Worm (Caenorhabditis elegans) whole organism, late embryonic: ENCODE data around the gene B0336.7.

Experiments
- C08G9.2 ChIP-seq: sonication (generic microtip); optimal IDR thresholded peaks from 2 replicates; lab custom pipeline; 2016; ENCODE audit warnings: mild to moderate bottlenecking, missing genetic modification characterization, moderate library complexity, missing compliant biosample characterization
- ceh-14 ChIP-seq: sonication (generic microtip); optimal IDR thresholded peaks from 2 replicates; lab custom pipeline; 2016; ENCODE audit warnings: missing genotype, missing genetic modification characterization, missing compliant biosample characterization
- ceh-18 ChIP-seq: sonication (generic microtip); optimal IDR thresholded peaks from 2 replicates; lab custom pipeline; 2016; ENCODE audit warnings: missing genetic modification characterization, missing compliant biosample characterization
- ceh-22 ChIP-seq: sonication (generic microtip); optimal IDR thresholded peaks from 2 replicates; lab custom pipeline; 2017; ENCODE audit warnings: missing biosample characterization, missing genetic modification characterization
- ceh-31 ChIP-seq: sonication (generic microtip); optimal IDR thresholded peaks from 2 replicates; lab custom pipeline; 2016; ENCODE audit warnings: missing genetic modification characterization, missing compliant biosample characterization
- ceh-34 ChIP-seq: sonication (generic microtip); optimal IDR thresholded peaks from 2 replicates; lab custom pipeline; 2016; ENCODE audit warnings: mild to moderate bottlenecking, missing genetic modification characterization, missing compliant biosample characterization
- ceh-48 ChIP-seq: sonication (generic microtip); optimal IDR thresholded peaks from 2 replicates; lab custom pipeline; 2016; ENCODE audit warnings: missing genetic modification characterization, inconsistent platforms, missing compliant biosample characterization
- elt-2 ChIP-seq: sonication (generic microtip); optimal IDR thresholded peaks from 2 replicates; lab custom pipeline; 2016; ENCODE audit warnings: missing genetic modification reagents, missing genetic modification characterization, missing compliant biosample characterization
- ets-4 ChIP-seq: sonication (generic microtip); optimal IDR thresholded peaks from 2 replicates; lab custom pipeline; 2016; ENCODE audit warnings: missing genetic modification characterization, missing compliant biosample characterization
- fkh-10 ChIP-seq: fragments of 150-350 bp; optimal IDR thresholded peaks from 2 replicates; lab custom pipeline; 2014; ENCODE audit warnings: missing biosample characterization, missing genetic modification reagents, missing genetic modification characterization
- fkh-6 ChIP-seq: sonication (generic microtip); optimal IDR thresholded peaks from 2 replicates; lab custom pipeline; 2016; ENCODE audit warnings: missing genetic modification characterization, missing compliant biosample characterization
- hlh-13 ChIP-seq: fragments of 200-800 bp; sonication (Bioruptor generic); optimal IDR thresholded peaks from 2 replicates; lab custom pipeline; 2018; ENCODE audit warnings: mild to moderate bottlenecking, missing genetic modification characterization, missing compliant biosample characterization
- hlh-15 ChIP-seq: sonication (generic microtip); optimal IDR thresholded peaks from 2 replicates; lab custom pipeline; 2016; ENCODE audit warnings: missing genetic modification characterization, missing compliant biosample characterization
- hlh-30 ChIP-seq: sonication (generic microtip); optimal IDR thresholded peaks from 2 replicates; lab custom pipeline; 2017; ENCODE audit warnings: antibody characterized with exemption, missing genetic modification characterization, missing compliant biosample characterization; ENCODE audit not compliant: insufficient read depth
- hlh-8 ChIP-seq: sonication (generic microtip); optimal IDR thresholded peaks from 2 replicates; lab custom pipeline; 2016; ENCODE audit warnings: missing genotype, missing genetic modification characterization, missing compliant biosample characterization
- mec-3 ChIP-seq: sonication (generic microtip); optimal IDR thresholded peaks from 2 replicates; lab custom pipeline; 2016; ENCODE audit warnings: borderline replicate concordance, missing genetic modification characterization, missing compliant biosample characterization
- nfya-1 ChIP-seq: sonication (generic microtip); optimal IDR thresholded peaks from 2 replicates; lab custom pipeline; 2017; ENCODE audit warnings: missing genetic modification characterization, mild to moderate bottlenecking, missing compliant biosample characterization, antibody characterized with exemption, moderate library complexity
- nhr-11 ChIP-seq: fragments of 150-350 bp; optimal IDR thresholded peaks from 2 replicates; lab custom pipeline; 2014; ENCODE audit warnings: missing biosample characterization, missing genetic modification characterization
- nhr-232 ChIP-seq: sonication (generic microtip); optimal IDR thresholded peaks from 2 replicates; lab custom pipeline; 2016; ENCODE audit warnings: missing genetic modification characterization, missing compliant biosample characterization
- pha-2 ChIP-seq: sonication (generic microtip); optimal IDR thresholded peaks from 2 replicates; lab custom pipeline; 2017; ENCODE audit warnings: mild to moderate bottlenecking, missing genetic modification characterization, missing compliant biosample characterization
- pqm-1 ChIP-seq: sonication (generic microtip); optimal IDR thresholded peaks from 2 replicates; lab custom pipeline; 2016; ENCODE audit warnings: missing genetic modification characterization, missing compliant biosample characterization
- ref-2 ChIP-seq: sonication (generic microtip); optimal IDR thresholded peaks from 2 replicates; lab custom pipeline; 2016; ENCODE audit warnings: missing genetic modification characterization, missing compliant biosample characterization
- rnt-1 ChIP-seq: sonication (generic microtip); optimal IDR thresholded peaks from 2 replicates; lab custom pipeline; 2016; ENCODE audit warnings: missing genetic modification characterization, missing compliant biosample characterization
- sdc-2 ChIP-seq: sonication (generic microtip); optimal IDR thresholded peaks from 2 replicates; lab custom pipeline; 2016; ENCODE audit warnings: missing genotype, missing genetic modification characterization, missing compliant biosample characterization
- sox-2 ChIP-seq: fragments of 200-800 bp; sonication (Bioruptor generic); IDR thresholded peaks from 2 replicates; pipeline ENCODE4 v1.3.6; 2022; ENCODE audit warnings: missing genetic modification reagents, missing genetic modification characterization, missing compliant biosample characterization
- sox-4 ChIP-seq: sonication (generic microtip); optimal IDR thresholded peaks from 2 replicates; lab custom pipeline; 2017; ENCODE audit warnings: mild to moderate bottlenecking, missing genetic modification characterization, inconsistent platforms, missing compliant biosample characterization
- tbx-2 ChIP-seq: sonication (generic microtip); optimal IDR thresholded peaks from 2 replicates; lab custom pipeline; 2016; ENCODE audit warnings: missing genetic modification characterization, missing compliant biosample characterization
- tbx-7 ChIP-seq: sonication (generic microtip); optimal IDR thresholded peaks from 2 replicates; lab custom pipeline; 2016; ENCODE audit warnings: missing genotype, missing genetic modification characterization, missing compliant biosample characterization
- ttx-3 ChIP-seq: sonication (generic microtip); optimal IDR thresholded peaks from 2 replicates; lab custom pipeline; 2016; ENCODE audit warnings: missing genetic modification reagents, missing genetic modification characterization, missing compliant biosample characterization
- unc-42 ChIP-seq: sonication (generic microtip); optimal IDR thresholded peaks from 2 replicates; lab custom pipeline; 2016; ENCODE audit warnings: missing genotype, missing genetic modification characterization, missing compliant biosample characterization
- unc-55 ChIP-seq: sonication (generic microtip); optimal IDR thresholded peaks from 2 replicates; lab custom pipeline; 2017; ENCODE audit warnings: missing biosample characterization, missing genetic modification reagents, missing genetic modification characterization
- zip-5 ChIP-seq: sonication (generic microtip); optimal IDR thresholded peaks from 2 replicates; lab custom pipeline; 2016; ENCODE audit warnings: missing genetic modification characterization, missing compliant biosample characterization

B0336.7 gene

ce11 chrIII:5721888-5722287, 24.7 kb upstream of the B0336.7 start:
- TF ChIP-seq ceh-14: peak; percentile 23
- TF ChIP-seq fkh-10 (GFP tag; lab: Kevin White, UChicago): no peak
- peak; percentile 61 for TF ChIP-seq pqm-1 (tag; lab: Kevin White, UChicago)
- TF ChIP-seq rnt-1: no peak
- TF ChIP-seq hlh-8 (tag; lab: Kevin White, UChicago): peak; percentile 4
- peak; percentile 48 for TF ChIP-seq mec-3 (tag; lab: Kevin White, UChicago)
- peak; percentile 1 for TF ChIP-seq zip-5 (tag; lab: Kevin White, UChicago)
- TF ChIP-seq unc-42 (tag; lab: Kevin White, UChicago): peak; percentile 10
- peak; percentile 85 for TF ChIP-seq C08G9.2 (tag; lab: Kevin White, UChicago)
- peak; percentile 47 for TF ChIP-seq ceh-48 (tag; lab: Kevin White, UChicago)
- TF ChIP-seq elt-2 (tag; lab: Kevin White, UChicago): peak; percentile 87
- peak; percentile 8 for TF ChIP-seq tbx-2 (tag; lab: Kevin White, UChicago)
- peak; percentile 22 for TF ChIP-seq pha-2
- no peak for TF ChIP-seq fkh-6 (tag; lab: Kevin White, UChicago)
- TF ChIP-seq ets-4: peak; percentile 94
- peak; percentile 16 for TF ChIP-seq sdc-2 (tag; lab: Kevin White, UChicago)
- TF ChIP-seq sox-4 (tag; lab: Kevin White, UChicago): no peak
- TF ChIP-seq ceh-31 (tag; lab: Kevin White, UChicago): peak; percentile 60
- TF ChIP-seq ref-2: peak; percentile 72

DNA sequence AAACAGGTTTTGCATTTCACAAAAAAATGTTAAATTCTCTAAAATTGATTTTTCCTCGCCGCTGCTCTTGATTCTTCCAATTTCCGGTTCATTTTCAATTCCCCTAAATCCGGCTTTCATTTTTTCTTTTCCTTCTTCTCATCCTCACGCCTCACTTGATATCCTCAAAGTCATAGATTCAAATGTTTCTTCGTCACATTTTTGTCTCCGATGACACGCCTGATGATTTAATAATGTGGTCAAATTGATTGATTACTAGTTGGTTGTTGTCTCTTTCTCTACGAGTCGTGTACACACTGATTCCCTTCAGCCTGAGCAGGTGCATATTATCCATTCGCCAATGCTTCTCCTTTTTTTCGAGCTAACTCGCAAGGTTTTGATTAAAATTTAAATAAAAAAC, 24.3 kb upstream of the B0336.7 start:
- TF ChIP-seq nfya-1 (tag; lab: Kevin White, UChicago) (peak; percentile 3), unc-55 (GFP tag; lab: Kevin White, UChicago) (peak; percentile 72), ttx-3 (tag; lab: Kevin White, UChicago) (no peak), nhr-11 (tag; lab: Kevin White, UChicago) (no peak), ceh-34 (tag; lab: Kevin White, UChicago) (no peak), ceh-31 (tag; lab: Kevin White, UChicago) (no peak), tbx-7 (tag; lab: Kevin White, UChicago) (no peak), ets-4 (no peak), hlh-30 (no peak)

- TF ChIP-seq ceh-48 (tag; lab: Kevin White, UChicago) (no peak), ceh-14 (peak; percentile 44), unc-42 (tag; lab: Kevin White, UChicago) (peak; percentile 99), hlh-13 (GFP tag; lab: Kevin White, UChicago) (no peak), sox-2 (GFP tag; lab: Robert Waterston, UW) (no peak), tbx-7 (tag; lab: Kevin White, UChicago) (no peak), elt-2 (tag; lab: Kevin White, UChicago) (no peak), nhr-232 (tag; lab: Kevin White, UChicago) (no peak), ref-2 (peak; percentile 42), tbx-2 (tag; lab: Kevin White, UChicago) (peak; percentile 24), sdc-2 (tag; lab: Kevin White, UChicago) (no peak), ceh-31 (tag; lab: Kevin White, UChicago) (peak; percentile 51)
These were observed 23.3 kb upstream of the B0336.7 start for ce11 chrIII:5720266-5721019.

DNA sequence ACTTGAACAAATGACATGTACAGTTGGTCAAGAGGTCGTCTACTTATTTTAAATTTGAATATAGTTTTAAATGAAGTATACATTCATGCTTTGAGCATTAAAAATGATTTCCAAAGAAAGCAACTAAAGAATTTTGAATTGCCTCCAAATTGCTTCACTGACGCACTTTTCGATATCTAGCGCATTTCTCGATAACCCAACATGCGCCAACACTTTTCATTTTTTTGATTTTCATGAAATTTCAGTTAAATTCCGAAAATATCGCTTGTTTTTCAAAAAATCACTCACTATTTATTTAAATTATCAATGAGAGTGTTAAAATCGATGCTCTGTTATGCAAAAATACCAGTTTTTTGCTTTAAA, 22.6 kb upstream of the B0336.7 start:
- no peak for TF ChIP-seq hlh-15 (tag; lab: Kevin White, UChicago)
- no peak for TF ChIP-seq hlh-8 (tag; lab: Kevin White, UChicago)
- no peak for TF ChIP-seq ceh-22
- no peak for TF ChIP-seq ceh-18 (tag; lab: Kevin White, UChicago)
- TF ChIP-seq pha-2: no peak
- TF ChIP-seq, all 69 proteins: peak for 0
